Worm (Caenorhabditis elegans): ENCODE measurements around the gene T07F8.4.
A peak's percentile ranks its signal among the peaks of the same experiment; 100 is the strongest.

Gene T07F8.4

ce11 chrII:7131871-7132693, at the start of gene T07F8.4, which contains the start of gene gld-3:
Gene T07F8.4, minus strand, starts transcription at chrII:7132032.
Gene gld-3, plus strand, starts transcription at chrII:7132643.
- TF ChIP-seq hpl-2 (GFP tag; optimal IDR thresholded peaks at IDR 0.05), result no peak
- no peak for TF ChIP-seq ces-1 (GFP tag; optimal IDR thresholded peaks at IDR 0.05)
- TF ChIP-seq vab-15 (tag; optimal IDR thresholded peaks at IDR 0.05), result no peak
- peak; percentile 60 for TF ChIP-seq blmp-1 (tag; optimal IDR thresholded peaks at IDR 0.05)
- TF ChIP-seq efl-1 (optimal IDR thresholded peaks at IDR 0.05), result peak; percentile 39 to 43
- TF ChIP-seq efl-1 (GFP tag; optimal IDR thresholded peaks at IDR 0.05 in 1 of 2), result peak; percentile 50 to 55
- TF ChIP-seq C16A3.4 (tag; optimal IDR thresholded peaks at IDR 0.05), result peak; percentile 47
- peak; percentile 44 to 62 for TF ChIP-seq lin-35 (GFP tag; optimal IDR thresholded peaks at IDR 0.05)
- TF ChIP-seq mep-1 (tag; optimal IDR thresholded peaks at IDR 0.05), result peak; percentile 75
- peak; percentile 8 to 63 (median 29) for TF ChIP-seq dpl-1 (GFP tag; optimal IDR thresholded peaks at IDR 0.05)
- TF ChIP-seq lsy-2 (tag; optimal IDR thresholded peaks at IDR 0.05), result peak; percentile 84 to 97
- peak; percentile 81 for TF ChIP-seq F16B12.6 (tag; optimal IDR thresholded peaks at IDR 0.05)
- TF ChIP-seq sptf-1 (tag; optimal IDR thresholded peaks at IDR 0.05), result no peak
- no peak for TF ChIP-seq lin-13 (GFP tag; optimal IDR thresholded peaks at IDR 0.05)
- no peak for TF ChIP-seq fkh-8 (tag; optimal IDR thresholded peaks at IDR 0.05)

ce11 chrII:7176108-7176507, 44.3 kb upstream of the T07F8.4 start:
- TF ChIP-seq nhr-237 (tag; optimal IDR thresholded peaks at IDR 0.05) (no peak), fkh-8 (tag; optimal IDR thresholded peaks at IDR 0.05) (no peak), nhr-77 (tag; optimal IDR thresholded peaks at IDR 0.05) (no peak), nhr-28 (tag; optimal IDR thresholded peaks at IDR 0.05) (no peak), nhr-85 (tag) (no peak), ceh-63 (GFP tag; optimal IDR thresholded peaks at IDR 0.05) (no peak), nhr-76 (tag; optimal IDR thresholded peaks at IDR 0.05) (no peak), fkh-10 (GFP tag; optimal IDR thresholded peaks at IDR 0.05) (peak; percentile 59), xbp-1 (tag; optimal IDR thresholded peaks at IDR 0.05) (no peak), nhr-20 (tag; optimal IDR thresholded peaks at IDR 0.05) (no peak), lin-14 (GFP tag; optimal IDR thresholded peaks at IDR 0.05) (no peak), nhr-71 (tag; optimal IDR thresholded peaks at IDR 0.05) (no peak), ama-1 (optimal IDR thresholded peaks at IDR 0.05) (no peak), jun-1 (tag; optimal IDR thresholded peaks at IDR 0.05) (no peak), C16A3.4 (tag; optimal IDR thresholded peaks at IDR 0.05) (no peak), nhr-47 (tag; optimal IDR thresholded peaks at IDR 0.05) (peak; percentile 11), ceh-82 (tag; optimal IDR thresholded peaks at IDR 0.05) (no peak), efl-1 (optimal IDR thresholded peaks at IDR 0.05) (no peak), efl-1 (GFP tag; optimal IDR thresholded peaks at IDR 0.05 in 1 of 2) (no peak), C34B4.2 (tag; optimal IDR thresholded peaks at IDR 0.05) (no peak), ztf-4 (tag; optimal IDR thresholded peaks at IDR 0.05) (no peak), pqm-1 (tag; optimal IDR thresholded peaks at IDR 0.05) (no peak), swsn-7 (tag; optimal IDR thresholded peaks at IDR 0.05) (no peak), rnt-1 (tag; optimal IDR thresholded peaks at IDR 0.05) (no peak), lin-39 (tag; optimal IDR thresholded peaks at IDR 0.05) (no peak), ceh-8 (GFP tag; optimal IDR thresholded peaks at IDR 0.05) (peak; percentile 58), hlh-4 (tag; optimal IDR thresholded peaks at IDR 0.05) (no peak), ztf-11 (tag; optimal IDR thresholded peaks at IDR 0.05) (no peak)

ce11 chrII:7174843-7175242, 43.0 kb upstream of the T07F8.4 start, which contains the start of gene glc-4:
Gene glc-4, minus strand, starts transcription at chrII:7174943.
- TF ChIP-seq efl-1 (optimal IDR thresholded peaks at IDR 0.05) (no peak), efl-1 (GFP tag; optimal IDR thresholded peaks at IDR 0.05 in 1 of 2) (peak in 1 of 2 experiments; percentile 28), egl-27 (tag; optimal IDR thresholded peaks at IDR 0.05) (no peak)

Measured in whole organism, L1 larva.